Worm (Caenorhabditis elegans): ENCODE results near the gene F54C9.3.

- TF ChIP-seq W03F9.2 (tag; optimal IDR thresholded peaks at IDR 0.05) = no peak
- TF ChIP-seq him-1 (tag; optimal IDR thresholded peaks at IDR 0.05) = no peak
Measured at ce11 chrII:8581700-8582099, 15.0 kb upstream of the F54C9.3 start, which contains the start of gene arl-1.

All from whole organism, L4/young adult.